Fruit fly (Drosophila melanogaster) whole organism, wandering third instar larva: Measurements from ENCODE around the gene CG4743.

Experiments used
- CG32264 ChIP-seq: fragments of 200-800 bp; sonication (Bioruptor generic); optimal IDR thresholded peaks from 2 replicates; lab custom pipeline; 2016; ENCODE audit warnings: missing biosample characterization, missing genetic modification characterization
- CrebA ChIP-seq: fragments of 200-800 bp; sonication (Bioruptor generic); optimal IDR thresholded peaks from 2 replicates; lab custom pipeline; 2016; ENCODE audit warnings: missing biosample characterization, mild to moderate bottlenecking, missing genetic modification characterization, borderline replicate concordance
- GATAd ChIP-seq: sonication (Bioruptor generic); optimal IDR thresholded peaks from 2 replicates; lab custom pipeline; 2016; ENCODE audit warnings: missing biosample characterization, missing genetic modification characterization
- Hnf4 ChIP-seq: fragments of 200-800 bp; sonication (Bioruptor generic); optimal IDR thresholded peaks from 2 replicates; lab custom pipeline; 2016; ENCODE audit warnings: missing biosample characterization, mild to moderate bottlenecking, missing genetic modification characterization
- Hr78 ChIP-seq: fragments of >200 bp; optimal IDR thresholded peaks from 2 replicates; lab custom pipeline; 2017; ENCODE audit warnings: missing biosample characterization, missing genetic modification characterization
- OdsH ChIP-seq: fragments of 200-800 bp; sonication (Bioruptor generic); optimal IDR thresholded peaks from 2 replicates; lab custom pipeline; 2016; ENCODE audit warnings: missing biosample characterization, mild to moderate bottlenecking, missing genetic modification characterization
- Vsx2 ChIP-seq: fragments of 200-300, 225-300 bp; sonication (Bioruptor generic); optimal IDR thresholded peaks from 2 replicates; lab custom pipeline; 2018; ENCODE audit warnings: missing biosample characterization, missing genetic modification characterization; ENCODE audit not compliant: partially characterized antibody
- br ChIP-seq: fragments of 200-800 bp; sonication (Bioruptor generic); optimal IDR thresholded peaks from 2 replicates; lab custom pipeline; 2016; ENCODE audit warnings: missing biosample characterization, missing genetic modification characterization
- ey ChIP-seq: fragments of 200-800 bp; sonication (Bioruptor generic); optimal IDR thresholded peaks from 2 replicates; lab custom pipeline; 2016; ENCODE audit warnings: missing biosample characterization, missing genetic modification characterization
- foxo ChIP-seq, 2 experiments: fragments of 200-800 bp; sonication (Bioruptor generic); optimal IDR thresholded peaks; 2 replicates in 1 of 2; 3 replicates in 1 of 2; lab custom pipeline; 2016 to 2017; ENCODE audit warnings: missing biosample characterization in 2 of 2, missing genetic modification characterization in 2 of 2
- h ChIP-seq: fragments of 200-800 bp; sonication (Bioruptor generic); optimal IDR thresholded peaks from 3 replicates; lab custom pipeline; 2016; ENCODE audit warnings: missing biosample characterization, mild to moderate bottlenecking, missing genetic modification characterization
- tai ChIP-seq: sonication (Bioruptor generic); optimal IDR thresholded peaks from 2 replicates; lab custom pipeline; 2016; ENCODE audit warnings: missing biosample characterization, missing genetic modification characterization

DNA sequence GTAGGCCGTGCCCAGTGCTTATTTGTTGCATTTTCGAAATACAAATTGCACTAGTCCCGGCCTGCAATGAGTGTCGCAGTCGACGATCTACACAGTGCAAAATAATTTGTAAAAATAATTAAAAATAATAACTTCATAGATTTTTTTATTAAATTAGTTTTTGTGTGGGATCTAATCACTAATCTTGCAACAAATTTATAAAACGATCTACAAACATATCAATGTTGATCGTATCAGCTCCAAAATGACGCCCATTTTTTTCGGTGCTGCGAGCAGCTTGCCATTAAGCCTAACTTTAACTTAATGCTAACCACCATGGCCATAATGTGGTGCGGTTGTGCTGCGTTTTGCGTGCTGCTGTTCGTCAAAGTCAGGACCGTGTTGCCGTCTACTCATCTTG, 28.9 kb downstream of the CG4743 start:
- TF ChIP-seq Hnf4 (no peak), Vsx2 (no peak), ey (GFP tag; lab: Kevin White, UChicago) (no peak), GATAd (GFP tag; lab: Kevin White, UChicago) (no peak), CrebA (no peak), Hr78 (no peak), foxo (GFP tag; optimal IDR thresholded peaks at IDR 0.05; lab: Kevin White, UChicago) (peak in 1 of 2 experiments; percentile 65), br (GFP tag; lab: Kevin White, UChicago) (peak; percentile 30), h (GFP tag; lab: Kevin White, UChicago) (peak; percentile 56), CG32264 (GFP tag; lab: Kevin White, UChicago) (no peak), tai (GFP tag; lab: Kevin White, UChicago) (no peak), OdsH (GFP tag; lab: Kevin White, UChicago) (peak; percentile 42)
